Fruit fly (Drosophila melanogaster): ENCODE measurements around the gene CG32473.

Gene CG32473

DNA sequence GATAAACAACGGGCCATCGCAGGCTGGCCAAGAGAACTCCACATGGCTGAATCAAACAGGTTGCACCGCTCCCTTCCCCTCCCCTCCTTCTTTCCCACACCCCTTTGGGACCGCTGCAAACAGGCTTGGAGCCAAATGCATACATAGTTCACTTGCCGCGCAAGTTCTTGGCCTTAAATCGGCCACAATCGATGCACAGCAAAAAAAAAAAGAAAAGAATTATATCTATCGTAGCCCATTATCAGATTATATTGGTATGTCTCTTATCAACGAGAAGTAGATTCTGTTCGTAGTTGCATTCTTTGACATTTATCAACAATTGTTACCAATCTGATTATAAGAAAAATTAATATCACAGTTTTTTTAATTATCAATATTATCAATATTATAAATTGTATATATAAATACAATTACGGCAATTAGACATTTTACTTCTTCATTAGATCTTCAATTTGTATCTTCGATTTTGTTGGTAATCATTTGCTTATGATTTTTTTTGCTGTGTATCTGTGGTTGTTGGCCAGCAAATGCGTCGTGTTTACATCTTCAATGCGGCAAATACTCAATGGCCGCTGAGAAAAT lies 3.0 kb downstream of the CG32473 start (continued):
- TF ChIP-seq CG13287 (GFP tag; IDR thresholded peaks at IDR 0.05; ENCODE audit: partially characterized antibody) (no peak), PHDP (tag; optimal IDR thresholded peaks at IDR 0.05) (peak; percentile 64), Abd-B (GFP tag; optimal IDR thresholded peaks at IDR 0.05) (peak; percentile 12), CG7786 (GFP tag; optimal IDR thresholded peaks at IDR 0.05) (no peak), rib (GFP tag; IDR thresholded peaks at IDR 0.05) (no peak), ranshi (GFP tag; IDR thresholded peaks at IDR 0.05) (no peak), CG8388 (GFP tag; optimal IDR thresholded peaks at IDR 0.05) (peak; percentile 71), Tbp (GFP tag; optimal IDR thresholded peaks at IDR 0.05) (no peak), dimm (GFP tag; IDR thresholded peaks at IDR 0.05) (no peak), Oli (tag; optimal IDR thresholded peaks at IDR 0.05) (peak; percentile 53), lmd (GFP tag; IDR thresholded peaks at IDR 0.05) (peak; percentile 20; the same call in 1 of the 2 replicates), CG31224 (GFP tag; IDR thresholded peaks at IDR 0.05) (no peak), so (GFP tag; IDR thresholded peaks at IDR 0.05) (no peak), ase (GFP tag; IDR thresholded peaks at IDR 0.05) (no peak), CG31441 (GFP tag; IDR thresholded peaks at IDR 0.05) (peak; percentile 85), slbo (GFP tag; IDR thresholded peaks at IDR 0.05) (no peak), CG6813 (GFP tag; optimal IDR thresholded peaks at IDR 0.05) (no peak), sens-2 (GFP tag; IDR thresholded peaks at IDR 0.05) (no peak), Dref (GFP tag; IDR thresholded peaks at IDR 0.05) (no peak), peb (GFP tag; IDR thresholded peaks at IDR 0.05) (0 out of 2 replicates have a peak, but pooled peaks have one; percentile 9), pan (optimal IDR thresholded peaks at IDR 0.05) (no peak), pan (GFP tag; optimal IDR thresholded peaks at IDR 0.05 in 1 of 2, IDR thresholded peaks at IDR 0.05 in 1 of 2) (no peak), shn (GFP tag; optimal IDR thresholded peaks at IDR 0.05) (no peak), Usf (GFP tag; optimal IDR thresholded peaks at IDR 0.05) (no peak), CG7987 (GFP tag; optimal IDR thresholded peaks at IDR 0.05) (no peak), nom (GFP tag; optimal IDR thresholded peaks at IDR 0.05) (peak; percentile 40), ttk (GFP tag; IDR thresholded peaks at IDR 0.05) (no peak), slou (GFP tag; optimal IDR thresholded peaks at IDR 0.05) (no peak), ac (GFP tag; optimal IDR thresholded peaks at IDR 0.05) (no peak), CG10979 (tag; optimal IDR thresholded peaks at IDR 0.05) (peak; percentile 86), CG15601 (tag; optimal IDR thresholded peaks at IDR 0.05) (peak; percentile 78), kni (GFP tag; optimal IDR thresholded peaks at IDR 0.05) (no peak), gsb (GFP tag; IDR thresholded peaks at IDR 0.05) (no peak), Gsc (GFP tag; IDR thresholded peaks at IDR 0.05) (no peak), CG10209 (GFP tag; optimal IDR thresholded peaks at IDR 0.05) (peak; percentile 33), klu (GFP tag; IDR thresholded peaks at IDR 0.05) (no peak), CG3995 (GFP tag; optimal IDR thresholded peaks at IDR 0.05) (no peak), Lhr (GFP tag; optimal IDR thresholded peaks at IDR 0.05) (peak; percentile 31), bcd (GFP tag; optimal IDR thresholded peaks at IDR 0.05) (peak; percentile 12), BtbVII (GFP tag; optimal IDR thresholded peaks at IDR 0.05) (no peak), CG1647 (GFP tag; optimal IDR thresholded peaks at IDR 0.05) (no peak), insv (GFP tag; optimal IDR thresholded peaks at IDR 0.05) (no peak), vvl (GFP tag; IDR thresholded peaks at IDR 0.05) (0 out of 2 replicates have a peak, but pooled peaks have one; percentile 26), CG17328 (GFP tag; IDR thresholded peaks at IDR 0.05) (no peak), CG33557 (GFP tag; optimal IDR thresholded peaks at IDR 0.05) (peak; percentile 60), CG11247 (GFP tag; IDR thresholded peaks at IDR 0.05) (no peak), Kr (GFP tag; optimal IDR thresholded peaks at IDR 0.05) (no peak), CG17912 (GFP tag; optimal IDR thresholded peaks at IDR 0.05) (no peak), pho (GFP tag; optimal IDR thresholded peaks at IDR 0.05) (no peak), sd (tag; optimal IDR thresholded peaks at IDR 0.05) (no peak), Fer3 (tag; optimal IDR thresholded peaks at IDR 0.05) (no peak)
